Worm (Caenorhabditis elegans) whole organism, L3 larva: ENCODE data around the gene M02F4.2.

Source experiments
- ceh-28 ChIP-seq: fragments of 150-350 bp; optimal IDR thresholded peaks from 2 replicates; lab custom pipeline; 2014; ENCODE audit warnings: missing biosample characterization, missing genetic modification reagents, missing genetic modification characterization
- elt-3 ChIP-seq, 3 experiments: fragments of 150-350 bp in 1 of 3; sonication (generic microtip) in 2 of 3; optimal IDR thresholded peaks; 2 replicates in 2 of 3; 4 replicates in 1 of 3; lab custom pipeline; 2014 to 2017; ENCODE audit warnings: missing biosample characterization in 3 of 3, missing genetic modification characterization in 3 of 3
- fkh-10 ChIP-seq: sonication (generic microtip); optimal IDR thresholded peaks from 2 replicates; lab custom pipeline; 2017; ENCODE audit warnings: missing biosample characterization, missing genetic modification reagents, missing genetic modification characterization
- unc-62 ChIP-seq: fragments of 150-350 bp; sonication (generic microtip); optimal IDR thresholded peaks from 4 replicates; lab custom pipeline; 2014; ENCODE audit warnings: missing biosample characterization, missing genetic modification reagents, missing genetic modification characterization
- ztf-11 ChIP-seq: fragments of 150-350 bp; optimal IDR thresholded peaks from 2 replicates; lab custom pipeline; 2014; ENCODE audit warnings: missing biosample characterization, missing genetic modification characterization

DNA sequence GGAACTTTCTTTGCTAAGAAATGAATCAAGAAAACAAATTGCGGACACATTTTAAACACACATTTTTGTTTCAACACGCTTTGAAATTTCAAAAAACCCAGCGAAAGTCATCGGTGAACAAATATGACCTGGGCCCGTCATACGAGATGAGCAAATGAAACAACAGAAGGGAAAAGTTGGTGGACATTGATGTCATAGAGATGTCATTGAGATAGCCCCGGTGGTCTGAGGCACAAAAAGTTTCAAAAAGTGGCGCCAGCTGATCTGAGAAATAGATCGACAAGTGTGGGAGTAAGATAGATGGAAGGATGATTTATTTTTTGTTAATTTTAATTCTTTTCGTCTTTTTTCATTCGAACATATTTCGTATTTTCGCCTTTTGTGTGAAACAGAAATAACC is 14.6 kb upstream of the M02F4.2 start:
- TF ChIP-seq ceh-28 (tag; lab: Kevin White, UChicago) (no peak), unc-62 (GFP tag; lab: Kevin White, UChicago) (no peak), fkh-10 (GFP tag; lab: Kevin White, UChicago) (no peak), elt-3 (tag; optimal IDR thresholded peaks at IDR 0.05; lab: Kevin White, UChicago) (no peak), ztf-11 (tag; lab: Kevin White, UChicago) (no peak)
